Worm (Caenorhabditis elegans): ENCODE measurements around the gene idpc-1.

DNA sequence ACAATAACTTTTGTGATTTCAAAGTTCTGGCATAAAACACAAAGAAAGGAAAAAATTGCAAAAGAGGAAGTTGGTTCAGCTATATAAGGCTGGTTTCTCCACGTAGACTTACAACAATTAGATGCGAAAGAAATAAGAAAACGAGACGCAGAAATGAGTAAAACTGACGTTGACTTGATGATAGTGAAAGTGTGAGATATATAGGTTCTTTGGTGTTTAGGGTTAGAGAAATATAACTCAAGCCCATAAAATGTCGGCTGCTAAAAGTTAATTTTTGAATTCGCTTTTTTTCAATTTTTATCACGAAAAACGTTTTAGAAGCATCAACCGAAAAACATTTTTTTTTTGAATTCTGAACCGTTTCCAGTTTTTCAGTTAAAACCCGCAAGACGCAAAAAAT is 48.6 kb upstream of the idpc-1 start:
- TF ChIP-seq snpc-3.4 (tag; optimal IDR thresholded peaks at IDR 0.05) (no peak), ama-1 (optimal IDR thresholded peaks at IDR 0.05) (no peak), ama-1 (GFP tag; optimal IDR thresholded peaks at IDR 0.05) (no peak), unc-62 (GFP tag; optimal IDR thresholded peaks at IDR 0.05) (no peak), athp-1 (tag; optimal IDR thresholded peaks at IDR 0.05) (no peak), zfh-2 (GFP tag; conservative IDR thresholded peaks at IDR 0.05) (no peak), aptf-3 (GFP tag; IDR thresholded peaks at IDR 0.05) (no peak), somi-1 (GFP tag; optimal IDR thresholded peaks at IDR 0.05) (no peak), lag-1 (GFP tag; IDR thresholded peaks at IDR 0.05) (no peak)
